Fruit fly (Drosophila melanogaster) whole organism, embryonic: ENCODE results near the gene Ptp10D.
A peak's percentile ranks its signal among the peaks of the same experiment; 100 is the strongest.

Experiments
- Atf-2 ChIP-seq: fragments of 200-800 bp; sonication (Bioruptor generic); optimal IDR thresholded peaks from 2 replicates; lab custom pipeline; 2016; ENCODE audit warnings: missing biosample characterization, missing genetic modification characterization
- Atf6 ChIP-seq: fragments of 200-800 bp; sonication (Bioruptor generic); IDR thresholded peaks from 2 replicates; pipeline ENCODE4 v1.3.6; 2022; ENCODE audit warnings: missing biosample characterization, missing genetic modification characterization
- CG10209 ChIP-seq: fragments of 200-800 bp; sonication (Bioruptor generic); optimal IDR thresholded peaks from 3 replicates; lab custom pipeline; 2017; ENCODE audit warnings: missing biosample characterization, mild to moderate bottlenecking, missing genetic modification characterization, missing genetic modification reagents
- CG10959 ChIP-seq: fragments of 200-800 bp; sonication (Bioruptor generic); IDR thresholded peaks from 2 replicates; pipeline ENCODE4 v1.3.6; 2022; ENCODE audit warnings: missing biosample characterization, missing genetic modification characterization
- CG12744 ChIP-seq: fragments of 200-800 bp; sonication (Bioruptor generic); optimal IDR thresholded peaks from 2 replicates; lab custom pipeline; 2016; ENCODE audit warnings: missing biosample characterization, missing genetic modification characterization
- CG12769 ChIP-seq: fragments of 200-800 bp; sonication (Bioruptor generic); optimal IDR thresholded peaks from 2 replicates; lab custom pipeline; 2019; ENCODE audit warnings: missing biosample characterization, mild to moderate bottlenecking, missing genetic modification characterization, moderate library complexity
- CG12942 ChIP-seq: fragments of 200-800 bp; sonication (Bioruptor generic); optimal IDR thresholded peaks from 3 replicates; lab custom pipeline; 2016; ENCODE audit warnings: missing biosample characterization, missing genetic modification characterization
- CG13123 ChIP-seq: fragments of 200-800 bp; sonication (Bioruptor generic); optimal IDR thresholded peaks from 2 replicates; lab custom pipeline; 2016; ENCODE audit warnings: missing biosample characterization, missing genetic modification characterization
- CG13424 ChIP-seq: fragments of 200-800 bp; sonication (Bioruptor generic); optimal IDR thresholded peaks from 2 replicates; lab custom pipeline; 2019; ENCODE audit warnings: missing biosample characterization, mild to moderate bottlenecking, missing genetic modification characterization, moderate library complexity
- CG14965 ChIP-seq: fragments of 200-800 bp; sonication (Bioruptor generic); optimal IDR thresholded peaks from 2 replicates; lab custom pipeline; 2016; ENCODE audit warnings: missing biosample characterization, missing genetic modification characterization, borderline replicate concordance
- CG15073 ChIP-seq: fragments of 200-800 bp; sonication (Bioruptor generic); optimal IDR thresholded peaks from 2 replicates; lab custom pipeline; 2016; ENCODE audit warnings: missing biosample characterization, missing genetic modification characterization
- CG17361 ChIP-seq: fragments of 200-800 bp; sonication (Bioruptor generic); IDR thresholded peaks from 3 replicates; pipeline ENCODE4 v1.3.6; 2022; ENCODE audit warnings: missing biosample characterization, missing genetic modification characterization
- CG17802 ChIP-seq: fragments of 200-800 bp; sonication (Bioruptor generic); optimal IDR thresholded peaks from 2 replicates; lab custom pipeline; 2018; ENCODE audit warnings: missing biosample characterization, mild to moderate bottlenecking, missing genetic modification characterization, moderate library complexity
- CG17829 ChIP-seq: fragments of 200-800 bp; optimal IDR thresholded peaks from 2 replicates; lab custom pipeline; 2019; ENCODE audit warnings: missing biosample characterization, mild to moderate bottlenecking, missing genetic modification characterization, moderate library complexity
- CG2678 ChIP-seq: fragments of 200-800 bp; sonication (Bioruptor generic); optimal IDR thresholded peaks from 3 replicates; lab custom pipeline; 2019; ENCODE audit warnings: missing biosample characterization, mild to moderate bottlenecking, missing genetic modification characterization, moderate library complexity
- CG31224 ChIP-seq: fragments of 200-800 bp; sonication (Bioruptor generic); IDR thresholded peaks from 2 replicates; pipeline ENCODE4 v1.3.6; 2022; ENCODE audit warnings: missing biosample characterization, missing genetic modification characterization
- CG31388 ChIP-seq: fragments of 200-800 bp; sonication (Bioruptor generic); optimal IDR thresholded peaks from 2 replicates; lab custom pipeline; 2016; ENCODE audit warnings: missing biosample characterization, missing genetic modification characterization
- CG33557 ChIP-seq: fragments of 200-800 bp; sonication (Bioruptor generic); optimal IDR thresholded peaks from 2 replicates; lab custom pipeline; 2019; ENCODE audit warnings: missing biosample characterization, mild to moderate bottlenecking, missing genetic modification characterization, moderate library complexity
- CG4360 ChIP-seq: fragments of 200-800 bp; sonication (Bioruptor generic); IDR thresholded peaks from 2 replicates; pipeline ENCODE4 v1.3.6; 2022; ENCODE audit warnings: missing biosample characterization, missing genetic modification characterization
- CG9876 ChIP-seq: fragments of 200-800 bp; sonication (Bioruptor generic); optimal IDR thresholded peaks from 2 replicates; lab custom pipeline; 2016; ENCODE audit warnings: missing biosample characterization, missing genetic modification characterization
- D19A ChIP-seq: fragments of 200-800 bp; optimal IDR thresholded peaks from 3 replicates; lab custom pipeline; 2019; ENCODE audit warnings: missing biosample characterization, mild to moderate bottlenecking, missing genetic modification characterization, moderate library complexity
- Drgx ChIP-seq: fragments of 200-800 bp; sonication (Bioruptor generic); IDR thresholded peaks from 2 replicates; pipeline ENCODE4 v1.3.6; 2022; ENCODE audit warnings: missing biosample characterization, missing genetic modification characterization
- Hr39 ChIP-seq: fragments of >200 bp; optimal IDR thresholded peaks from 2 replicates; lab custom pipeline; 2017
- MTF-1 ChIP-seq: fragments of 200-800 bp; sonication (Bioruptor generic); optimal IDR thresholded peaks from 2 replicates; lab custom pipeline; 2018; ENCODE audit warnings: missing biosample characterization, mild to moderate bottlenecking, missing genetic modification characterization, borderline replicate concordance
- Meics ChIP-seq: fragments of 200-800 bp; sonication (Bioruptor generic); optimal IDR thresholded peaks from 2 replicates; lab custom pipeline; 2017; ENCODE audit warnings: missing biosample characterization, mild to moderate bottlenecking, missing genetic modification characterization
- Opbp ChIP-seq: fragments of 200-800 bp; sonication (Bioruptor generic); IDR thresholded peaks from 3 replicates; pipeline ENCODE4 v1.3.6; 2022; ENCODE audit warnings: missing biosample characterization, missing genetic modification characterization; ENCODE audit not compliant: partially characterized antibody
- Rfx ChIP-seq: fragments of 200-800 bp; sonication (Bioruptor generic); IDR thresholded peaks from 2 replicates; pipeline ENCODE4 v1.3.6; 2022; ENCODE audit warnings: missing biosample characterization, missing genetic modification characterization
- Sry-β ChIP-seq: fragments of 200-800 bp; sonication (Bioruptor generic); optimal IDR thresholded peaks from 2 replicates; lab custom pipeline; 2018; ENCODE audit warnings: missing biosample characterization, mild to moderate bottlenecking, missing genetic modification characterization, moderate library complexity
- Sry-δ ChIP-seq: fragments of 200-800 bp; sonication (Bioruptor generic); optimal IDR thresholded peaks from 2 replicates; lab custom pipeline; 2016; ENCODE audit warnings: missing biosample characterization, missing genetic modification characterization
- Stat92E ChIP-seq, 3 experiments: fragments of >200 bp in 2 of 3; fragments of 200-800 bp in 1 of 3; sonication (Bioruptor generic) in 1 of 3; optimal IDR thresholded peaks; 2 replicates each; lab custom pipeline; 2017 to 2019; ENCODE audit warnings: missing biosample characterization in 3 of 3, missing genetic modification characterization in 3 of 3, mild to moderate bottlenecking in 1 of 3, moderate library complexity in 1 of 3
- al ChIP-seq: fragments of 200-800 bp; sonication (Bioruptor generic); IDR thresholded peaks from 2 replicates; pipeline ENCODE4 v1.3.6; 2022; ENCODE audit warnings: missing biosample characterization, missing genetic modification characterization
- bowl ChIP-seq: fragments of 200-800 bp; sonication (Bioruptor generic); IDR thresholded peaks from 2 replicates; pipeline ENCODE4 v1.3.6; 2022; ENCODE audit warnings: missing biosample characterization, missing genetic modification characterization
- br ChIP-seq: fragments of >200 bp; optimal IDR thresholded peaks from 2 replicates; lab custom pipeline; 2017
- crol ChIP-seq: fragments of 200-800 bp; sonication (Bioruptor generic); IDR thresholded peaks from 2 replicates; pipeline ENCODE4 v1.3.6; 2022; ENCODE audit warnings: missing biosample characterization, missing genetic modification characterization
- dan ChIP-seq: fragments of 200-800 bp; sonication (Bioruptor generic); IDR thresholded peaks from 2 replicates; pipeline ENCODE4 v1.3.6; 2022; ENCODE audit warnings: missing biosample characterization, missing genetic modification characterization
- exex ChIP-seq: fragments of 200-800 bp; sonication (Bioruptor generic); optimal IDR thresholded peaks from 4 replicates; lab custom pipeline; 2018; ENCODE audit warnings: missing biosample characterization, mild to moderate bottlenecking, missing genetic modification characterization, moderate library complexity
- fd64A ChIP-seq: fragments of 200-800 bp; sonication (Bioruptor generic); optimal IDR thresholded peaks from 3 replicates; lab custom pipeline; 2018; ENCODE audit warnings: missing biosample characterization, mild to moderate bottlenecking, missing genetic modification characterization
- fd96Cb ChIP-seq: fragments of 200-800 bp; sonication (Bioruptor generic); optimal IDR thresholded peaks from 2 replicates; lab custom pipeline; 2018; ENCODE audit warnings: missing biosample characterization, mild to moderate bottlenecking, missing genetic modification characterization, moderate library complexity
- grn ChIP-seq: fragments of 200-800 bp; sonication (Bioruptor generic); optimal IDR thresholded peaks from 3 replicates; lab custom pipeline; 2017; ENCODE audit warnings: missing biosample characterization, missing genetic modification characterization
- hb ChIP-seq: fragments of 200-800 bp; sonication (Bioruptor generic); IDR thresholded peaks from 3 replicates; pipeline ENCODE4 v1.3.6; 2022; ENCODE audit warnings: missing biosample characterization, missing genetic modification characterization; ENCODE audit not compliant: partially characterized antibody
- luna ChIP-seq: fragments of 200-800 bp; sonication (Bioruptor generic); optimal IDR thresholded peaks from 2 replicates; lab custom pipeline; 2016; ENCODE audit warnings: missing biosample characterization, missing genetic modification characterization
- mld ChIP-seq: fragments of 200-800 bp; sonication (Bioruptor generic); IDR thresholded peaks from 3 replicates; pipeline ENCODE4 v1.3.6; 2022; ENCODE audit warnings: missing biosample characterization, missing genetic modification characterization; ENCODE audit not compliant: partially characterized antibody
- nerfin-1 ChIP-seq: fragments of 200-800 bp; sonication (Bioruptor generic); optimal IDR thresholded peaks from 3 replicates; lab custom pipeline; 2019; ENCODE audit warnings: missing biosample characterization, mild to moderate bottlenecking, missing genetic modification characterization, moderate library complexity
- nom ChIP-seq: fragments of 200-800 bp; sonication (Bioruptor generic); optimal IDR thresholded peaks from 2 replicates; lab custom pipeline; 2017; ENCODE audit warnings: missing biosample characterization, missing genetic modification characterization, mild to moderate bottlenecking, moderate library complexity, missing genetic modification reagents
- org-1 ChIP-seq: fragments of 200-800 bp; sonication (Bioruptor generic); optimal IDR thresholded peaks from 2 replicates; lab custom pipeline; 2017; ENCODE audit warnings: missing biosample characterization, missing genetic modification characterization
- pnt ChIP-seq: fragments of 200-800 bp; sonication (Bioruptor generic); optimal IDR thresholded peaks from 3 replicates; lab custom pipeline; 2016; ENCODE audit warnings: missing biosample characterization, missing genetic modification characterization
- ranshi ChIP-seq: fragments of 200-800 bp; sonication (Bioruptor generic); IDR thresholded peaks from 2 replicates; pipeline ENCODE4 v1.3.6; 2022; ENCODE audit warnings: missing biosample characterization, missing genetic modification characterization
- tin ChIP-seq: fragments of 200-800 bp; sonication (Bioruptor generic); optimal IDR thresholded peaks from 3 replicates; lab custom pipeline; 2016; ENCODE audit warnings: missing biosample characterization, missing genetic modification characterization
- toy ChIP-seq: fragments of 200-800 bp; sonication (Bioruptor generic); IDR thresholded peaks from 2 replicates; pipeline ENCODE4 v1.3.6; 2022; ENCODE audit warnings: missing biosample characterization, missing genetic modification characterization
- twi ChIP-seq: fragments of 200-800 bp; optimal IDR thresholded peaks from 2 replicates; lab custom pipeline; 2019; ENCODE audit warnings: missing biosample characterization, mild to moderate bottlenecking, missing genetic modification characterization, moderate library complexity

The Ptp10D gene

dm6 chrX:11714529-11715262, 92.9 kb downstream of the Ptp10D start (continued):
- TF ChIP-seq dan (GFP tag; lab: Robert Waterston, UW) (no peak), Sry-δ (peak; percentile 40), luna (no peak), CG13424 (tag; lab: Kevin White, UChicago) (peak; percentile 64), CG31388 (no peak), nerfin-1 (tag; lab: Kevin White, UChicago) (peak; percentile 63), CG13123 (GFP tag; lab: Kevin White, UChicago) (no peak), CG14965 (GFP tag; lab: Kevin White, UChicago) (no peak), org-1 (GFP tag; lab: Kevin White, UChicago) (peak; percentile 71), exex (tag; lab: Kevin White, UChicago) (no peak), Opbp (no peak; the same call in 2 of the 3 replicates), CG12769 (peak; percentile 94), CG9876 (GFP tag; lab: Kevin White, UChicago) (peak; percentile 43), fd64A (GFP tag; lab: Kevin White, UChicago) (no peak), CG12942 (GFP tag; lab: Kevin White, UChicago) (peak; percentile 8), Stat92E (GFP tag; optimal IDR thresholded peaks at IDR 0.05; lab: Kevin White, UChicago) (no peak), Sry-β (no peak), grn (GFP tag; lab: Kevin White, UChicago) (no peak), tin (GFP tag; lab: Kevin White, UChicago) (no peak), CG17829 (tag; lab: Kevin White, UChicago) (peak; percentile 73), Rfx (GFP tag; lab: Robert Waterston, UW) (peak; percentile 84), CG15073 (no peak), fd96Cb (peak; percentile 26), pnt (GFP tag; lab: Kevin White, UChicago) (peak; percentile 10), CG17802 (tag; lab: Kevin White, UChicago) (peak; percentile 6), al (peak; percentile 71), CG10959 (GFP tag; lab: Robert Waterston, UW) (peak; percentile 55), mld (GFP tag; lab: Robert Waterston, UW) (no peak), Atf6 (GFP tag; lab: Robert Waterston, UW) (peak; percentile 81), twi (tag; lab: Kevin White, UChicago) (peak; percentile 39), Hr39 (lab: Kevin White, UChicago) (no peak), bowl (GFP tag; lab: Robert Waterston, UW) (peak; percentile 34; the same call in 1 of the 2 replicates), crol (GFP tag; lab: Robert Waterston, UW) (no peak), br (lab: Kevin White, UChicago) (no peak), Atf-2 (GFP tag; lab: Kevin White, UChicago) (peak; percentile 1), CG17361 (peak; percentile 75; the same call in 2 of the 3 replicates), CG33557 (GFP tag; lab: Kevin White, UChicago) (no peak), CG31224 (GFP tag; lab: Robert Waterston, UW) (peak; percentile 62), CG12744 (GFP tag; lab: Kevin White, UChicago) (no peak), nom (GFP tag; lab: Kevin White, UChicago) (peak; percentile 53), D19A (tag; lab: Kevin White, UChicago) (peak; percentile 77), ranshi (peak; percentile 71; the same call in 1 of the 2 replicates), CG2678 (tag; lab: Kevin White, UChicago) (peak; percentile 77), toy (GFP tag; lab: Robert Waterston, UW) (peak; percentile 58; the same call in 1 of the 2 replicates), hb (no peak), CG10209 (GFP tag; lab: Kevin White, UChicago) (peak; percentile 69), Drgx (peak; percentile 59), CG4360 (GFP tag; lab: Robert Waterston, UW) (peak; percentile 48; the same call in 1 of the 2 replicates), MTF-1 (GFP tag; lab: Kevin White, UChicago) (no peak), Meics (GFP tag; lab: Kevin White, UChicago) (peak; percentile 82)
